Fruit fly (Drosophila melanogaster) S2 (cell line): ENCODE results near the gene Tango10.

Experiments
- CG8478 ChIP-seq: fragments of >200 bp; optimal IDR thresholded peaks from 2 replicates; lab custom pipeline; 2018
- CTCF ChIP-seq, 2 experiments: fragments of >200 bp; optimal IDR thresholded peaks; 2 replicates each; lab custom pipeline; 2018

- TF ChIP-seq CTCF (optimal IDR thresholded peaks at IDR 0.05; lab: Kevin White, UChicago) (no peak), CG8478 (lab: Kevin White, UChicago) (no peak)
Observed at dm6 chrX:11684462-11684861, 35.6 kb upstream of the Tango10 start.
